Fruit fly (Drosophila melanogaster) whole organism, adult: ENCODE data around the gene CG9254.

Experiments
- CG11617 ChIP-seq: fragments of 200-800 bp; sonication (Bioruptor generic); optimal IDR thresholded peaks from 2 replicates; lab custom pipeline; 2017; ENCODE audit warnings: mild to moderate bottlenecking, missing biosample characterization, missing genetic modification reagents, missing genetic modification characterization
- CG12768 ChIP-seq: fragments of 200-800 bp; sonication (Bioruptor generic); optimal IDR thresholded peaks from 2 replicates; lab custom pipeline; 2017; ENCODE audit warnings: missing biosample characterization, missing genetic modification characterization, mild to moderate bottlenecking, moderate library complexity, missing genetic modification reagents
- Clk ChIP-seq: fragments of 200-800 bp; sonication (Bioruptor generic); optimal IDR thresholded peaks from 2 replicates; lab custom pipeline; 2017; ENCODE audit warnings: missing biosample characterization, missing genetic modification characterization
- Crg-1 ChIP-seq: fragments of 200-800 bp; sonication (Bioruptor generic); optimal IDR thresholded peaks from 2 replicates; lab custom pipeline; 2016; ENCODE audit warnings: missing biosample characterization, missing genetic modification characterization
- cic ChIP-seq: fragments of 200-800 bp; sonication (Bioruptor generic); optimal IDR thresholded peaks from 2 replicates; lab custom pipeline; 2017; ENCODE audit warnings: missing biosample characterization, mild to moderate bottlenecking, missing genetic modification characterization, moderate library complexity
- kay ChIP-seq: fragments of 200-800 bp; sonication (Bioruptor generic); peaks from one replicate; lab custom pipeline; 2016; ENCODE audit warnings: missing biosample characterization, missing genetic modification characterization, borderline replicate concordance
- ovo ChIP-seq: fragments of 200-800 bp; sonication (Bioruptor generic); optimal IDR thresholded peaks from 2 replicates; lab custom pipeline; 2016; ENCODE audit warnings: missing biosample characterization, missing genetic modification characterization

- TF ChIP-seq kay (no peak), CG11617 (GFP tag; lab: Kevin White, UChicago) (no peak), Crg-1 (no peak), CG12768 (GFP tag; lab: Kevin White, UChicago) (no peak), cic (GFP tag; lab: Kevin White, UChicago) (no peak), ovo (GFP tag; lab: Kevin White, UChicago) (no peak), Clk (GFP tag; lab: Kevin White, UChicago) (no peak)
Observed at dm6 chr2L:13615617-13616016, 18.6 kb upstream of the CG9254 start.
